Worm (Caenorhabditis elegans) whole organism, midembryonic: ENCODE measurements around the gene ceh-34.

Source experiments
- T22C8.4 ChIP-seq: fragments of 200-800 bp; sonication (Bioruptor generic); IDR thresholded peaks from 2 replicates; pipeline ENCODE4 v1.3.6; 2022; ENCODE audit warnings: missing genetic modification characterization, missing compliant biosample characterization
- cog-1 ChIP-seq: sonication (generic microtip); optimal IDR thresholded peaks from 2 replicates; lab custom pipeline; 2016; ENCODE audit warnings: missing genetic modification characterization, missing compliant biosample characterization
- klf-2 ChIP-seq: fragments of 200-800 bp; sonication (Bioruptor generic); conservative IDR thresholded peaks from 2 replicates; pipeline ENCODE4 v1.3.6; 2022; ENCODE audit warnings: missing genetic modification reagents, missing genetic modification characterization, missing compliant biosample characterization
- med-1 ChIP-seq: sonication (generic microtip); optimal IDR thresholded peaks from 2 replicates; lab custom pipeline; 2017; ENCODE audit warnings: missing genetic modification characterization, mild to moderate bottlenecking, missing compliant biosample characterization, antibody characterized with exemption, missing genetic modification reagents; ENCODE audit not compliant: insufficient read depth
- ref-1 ChIP-seq: fragments of 200-800 bp; sonication (Bioruptor generic); conservative IDR thresholded peaks from 2 replicates; pipeline ENCODE4 v1.3.6; 2022; ENCODE audit warnings: missing genetic modification reagents, missing genetic modification characterization, missing compliant biosample characterization
- tab-1 ChIP-seq: fragments of 200-800 bp; sonication (Bioruptor generic); IDR thresholded peaks from 2 replicates; pipeline ENCODE4 v1.3.6; 2022; ENCODE audit warnings: missing genetic modification characterization, missing compliant biosample characterization
- ztf-23 ChIP-seq: fragments of 200-800 bp; sonication (Bioruptor generic); IDR thresholded peaks from 2 replicates; pipeline ENCODE4 v1.3.6; 2022; ENCODE audit warnings: missing genetic modification reagents, missing genetic modification characterization, missing compliant biosample characterization
- ztf-29 ChIP-seq: fragments of 200-800 bp; sonication (Bioruptor generic); IDR thresholded peaks from 2 replicates; pipeline ENCODE4 v1.3.6; 2022; ENCODE audit warnings: missing genetic modification reagents, missing genetic modification characterization, missing compliant biosample characterization

- no peak for TF ChIP-seq ztf-29 (GFP tag; lab: Robert Waterston, UW)
- no peak for TF ChIP-seq ztf-23
- no peak for TF ChIP-seq T22C8.4 (GFP tag; lab: Robert Waterston, UW)
- no peak for TF ChIP-seq klf-2 (GFP tag; lab: Robert Waterston, UW)
- TF ChIP-seq cog-1 (tag; lab: Kevin White, UChicago): no peak
- TF ChIP-seq tab-1: no peak
- TF ChIP-seq med-1 (GFP tag; lab: Kevin White, UChicago): no peak
- TF ChIP-seq ref-1 (GFP tag; lab: Robert Waterston, UW): no peak
These were observed 49.4 kb upstream of the ceh-34 start, which contains the start of gene T09D3.9 for ce11 chrV:5368792-5369191.
